Worm (Caenorhabditis elegans): ENCODE measurements around the gene erd-2.2.

- TF ChIP-seq mdl-1 (tag; optimal IDR thresholded peaks at IDR 0.05) (no peak), attf-4 (tag; optimal IDR thresholded peaks at IDR 0.05) (no peak), dpl-1 (GFP tag; optimal IDR thresholded peaks at IDR 0.05) (no peak), ctbp-1 (GFP tag; IDR thresholded peaks at IDR 0.05) (no peak), zfp-2 (tag; optimal IDR thresholded peaks at IDR 0.05) (no peak), skn-1 (tag; optimal IDR thresholded peaks at IDR 0.05) (no peak), unc-62 (GFP tag; optimal IDR thresholded peaks at IDR 0.05 in 1 of 2) (no peak), unc-62 (tag; optimal IDR thresholded peaks at IDR 0.05) (no peak)
These were observed 47.8 kb upstream of the erd-2.2 start, which contains the start of gene dpf-4 for ce11 chrIII:5859008-5859407.

Measured in whole organism, L4 larva.